Fruit fly (Drosophila melanogaster) whole organism, embryonic: ENCODE measurements around the gene CG15212.

ENCODE experiments used
- CG10274 ChIP-seq: fragments of 200-800 bp; sonication (Bioruptor generic); optimal IDR thresholded peaks from 3 replicates; lab custom pipeline; 2017; ENCODE audit warnings: missing biosample characterization, mild to moderate bottlenecking, missing genetic modification characterization
- CG11093 ChIP-seq: fragments of 200-800 bp; sonication (Bioruptor generic); IDR thresholded peaks from 3 replicates; pipeline ENCODE4 v1.3.6; 2022; ENCODE audit warnings: missing biosample characterization, missing genetic modification characterization
- CG11398 ChIP-seq: fragments of 200-800 bp; sonication (Bioruptor generic); optimal IDR thresholded peaks from 2 replicates; lab custom pipeline; 2016; ENCODE audit warnings: missing biosample characterization, missing genetic modification characterization
- CG12104 ChIP-seq: fragments of 200-800 bp; sonication (Bioruptor generic); optimal IDR thresholded peaks from 3 replicates; lab custom pipeline; 2016; ENCODE audit warnings: missing biosample characterization, missing genetic modification characterization
- CG12391 ChIP-seq: fragments of 200-800 bp; sonication (Bioruptor generic); optimal IDR thresholded peaks from 3 replicates; lab custom pipeline; 2018; ENCODE audit warnings: missing biosample characterization, mild to moderate bottlenecking, missing genetic modification characterization, moderate library complexity
- CG12769 ChIP-seq: fragments of 200-800 bp; sonication (Bioruptor generic); optimal IDR thresholded peaks from 2 replicates; lab custom pipeline; 2019; ENCODE audit warnings: missing biosample characterization, mild to moderate bottlenecking, missing genetic modification characterization, moderate library complexity
- CG13296 ChIP-seq: fragments of 200-800 bp; sonication (Bioruptor generic); optimal IDR thresholded peaks from 3 replicates; lab custom pipeline; 2018; ENCODE audit warnings: missing biosample characterization, mild to moderate bottlenecking, missing genetic modification characterization
- CG14441 ChIP-seq: fragments of 200-800 bp; sonication (Bioruptor generic); IDR thresholded peaks from 2 replicates; pipeline ENCODE4 v1.3.6; 2022; ENCODE audit warnings: missing biosample characterization, missing genetic modification characterization
- CG16813 ChIP-seq: fragments of 200-800 bp; sonication (Bioruptor generic); IDR thresholded peaks from 3 replicates; pipeline ENCODE4 v1.3.6; 2022; ENCODE audit warnings: missing biosample characterization, missing genetic modification characterization; ENCODE audit not compliant: partially characterized antibody
- CG17359 ChIP-seq: fragments of 200-800 bp; sonication (Bioruptor generic); optimal IDR thresholded peaks from 3 replicates; lab custom pipeline; 2018; ENCODE audit warnings: missing biosample characterization, mild to moderate bottlenecking, missing genetic modification characterization, moderate library complexity
- CG17568 ChIP-seq: fragments of 200-800 bp; sonication (Bioruptor generic); optimal IDR thresholded peaks from 2 replicates; lab custom pipeline; 2018; ENCODE audit warnings: missing biosample characterization, mild to moderate bottlenecking, missing genetic modification characterization, moderate library complexity
- CG17912 ChIP-seq: fragments of 200-800 bp; sonication (Bioruptor generic); optimal IDR thresholded peaks from 2 replicates; lab custom pipeline; 2018; ENCODE audit warnings: missing biosample characterization, mild to moderate bottlenecking, missing genetic modification characterization
- CG1832 ChIP-seq: fragments of 200-800 bp; sonication (Bioruptor generic); optimal IDR thresholded peaks from 2 replicates; lab custom pipeline; 2017; ENCODE audit warnings: missing biosample characterization, mild to moderate bottlenecking, missing genetic modification characterization, inconsistent platforms
- CG2889 ChIP-seq: fragments of 200-800 bp; sonication (Bioruptor generic); IDR thresholded peaks from 3 replicates; pipeline ENCODE4 v1.3.6; 2022; ENCODE audit warnings: missing biosample characterization, missing genetic modification characterization
- CG30431 ChIP-seq: fragments of 200-800 bp; sonication (Bioruptor generic); optimal IDR thresholded peaks from 2 replicates; lab custom pipeline; 2017; ENCODE audit warnings: missing biosample characterization, missing genetic modification characterization
- CG31388 ChIP-seq: fragments of 200-800 bp; sonication (Bioruptor generic); optimal IDR thresholded peaks from 2 replicates; lab custom pipeline; 2016; ENCODE audit warnings: missing biosample characterization, missing genetic modification characterization
- CG31441 ChIP-seq: fragments of 200-800 bp; sonication (Bioruptor generic); IDR thresholded peaks from 2 replicates; pipeline ENCODE4 v1.3.6; 2022; ENCODE audit warnings: missing biosample characterization, missing genetic modification characterization
- CG32532 ChIP-seq: fragments of 200-800 bp; sonication (Bioruptor generic); IDR thresholded peaks from 2 replicates; pipeline ENCODE4 v1.3.6; 2022; ENCODE audit warnings: missing biosample characterization, missing genetic modification characterization
- CG3995 ChIP-seq: fragments of 200-800 bp; sonication (Bioruptor generic); optimal IDR thresholded peaks from 3 replicates; lab custom pipeline; 2016; ENCODE audit warnings: missing biosample characterization, missing genetic modification characterization
- CG4424 ChIP-seq: fragments of 200-800 bp; sonication (Bioruptor generic); optimal IDR thresholded peaks from 3 replicates; lab custom pipeline; 2016; ENCODE audit warnings: missing biosample characterization, missing genetic modification characterization
- CG6689 ChIP-seq: fragments of 200-800 bp; sonication (Bioruptor generic); IDR thresholded peaks from 2 replicates; pipeline ENCODE4 v1.3.6; 2022; ENCODE audit warnings: missing biosample characterization, missing genetic modification characterization
- CG6854 ChIP-seq: fragments of 200-800 bp; sonication (Bioruptor generic); optimal IDR thresholded peaks from 3 replicates; lab custom pipeline; 2017; ENCODE audit warnings: missing biosample characterization, mild to moderate bottlenecking, missing genetic modification characterization
- CrebB ChIP-seq: fragments of 200-800 bp; sonication (Bioruptor generic); optimal IDR thresholded peaks from 3 replicates; lab custom pipeline; 2018; ENCODE audit warnings: missing biosample characterization, mild to moderate bottlenecking, missing genetic modification characterization
- D19A ChIP-seq: fragments of 200-800 bp; optimal IDR thresholded peaks from 3 replicates; lab custom pipeline; 2019; ENCODE audit warnings: missing biosample characterization, mild to moderate bottlenecking, missing genetic modification characterization, moderate library complexity
- Dek ChIP-seq: fragments of 200-800 bp; sonication (Bioruptor generic); optimal IDR thresholded peaks from 3 replicates; lab custom pipeline; 2019; ENCODE audit warnings: missing biosample characterization, mild to moderate bottlenecking, missing genetic modification characterization, moderate library complexity
- Dref ChIP-seq: fragments of 200-800 bp; sonication (Bioruptor generic); IDR thresholded peaks from 2 replicates; pipeline ENCODE4 v1.3.6; 2022; ENCODE audit warnings: missing biosample characterization, missing genetic modification characterization
- E2f1 ChIP-seq: fragments of 200-800 bp; sonication (Bioruptor generic); IDR thresholded peaks from 2 replicates; pipeline ENCODE4 v1.3.6; 2022; ENCODE audit warnings: missing biosample characterization, missing genetic modification characterization
- HmgZ ChIP-seq: fragments of 200-800 bp; sonication (Bioruptor generic); optimal IDR thresholded peaks from 2 replicates; lab custom pipeline; 2018; ENCODE audit warnings: missing biosample characterization, mild to moderate bottlenecking, missing genetic modification characterization
- MTF-1 ChIP-seq: fragments of 200-800 bp; sonication (Bioruptor generic); optimal IDR thresholded peaks from 2 replicates; lab custom pipeline; 2018; ENCODE audit warnings: missing biosample characterization, mild to moderate bottlenecking, missing genetic modification characterization, borderline replicate concordance
- Med ChIP-seq: fragments of 200-800 bp; sonication (Bioruptor generic); peaks from one replicate; lab custom pipeline; 2016; ENCODE audit warnings: missing biosample characterization, missing genetic modification characterization, mild to moderate bottlenecking, inconsistent platforms, moderate library complexity
- NK7.1 ChIP-seq: fragments of 200-800 bp; sonication (Bioruptor generic); optimal IDR thresholded peaks from 3 replicates; lab custom pipeline; 2016; ENCODE audit warnings: missing biosample characterization, missing genetic modification characterization
- Pdp1 ChIP-seq, 2 experiments: fragments of 200-800 bp; sonication (Bioruptor generic); optimal IDR thresholded peaks; 3 replicates each; lab custom pipeline; 2016; ENCODE audit warnings: missing biosample characterization in 2 of 2, missing genetic modification characterization in 2 of 2, mild to moderate bottlenecking in 1 of 2, moderate library complexity in 1 of 2
- Ptx1 ChIP-seq: fragments of 200-800 bp; sonication (Bioruptor generic); IDR thresholded peaks from 2 replicates; pipeline ENCODE4 v1.3.6; 2022; ENCODE audit warnings: missing biosample characterization, missing genetic modification characterization
- bbx ChIP-seq: fragments of 200-800 bp; sonication (Bioruptor generic); IDR thresholded peaks from 2 replicates; pipeline ENCODE4 v1.3.6; 2022; ENCODE audit warnings: missing biosample characterization, missing genetic modification characterization; ENCODE audit not compliant: partially characterized antibody
- bcd ChIP-seq: fragments of 200-800 bp; sonication (Bioruptor generic); optimal IDR thresholded peaks from 2 replicates; lab custom pipeline; 2017; ENCODE audit warnings: missing biosample characterization, mild to moderate bottlenecking, missing genetic modification characterization
- cato ChIP-seq: fragments of 200-800 bp; sonication (Bioruptor generic); optimal IDR thresholded peaks from 2 replicates; lab custom pipeline; 2016; ENCODE audit warnings: missing biosample characterization, missing genetic modification characterization, borderline replicate concordance
- chif ChIP-seq, 2 experiments: fragments of 200-800 bp; sonication (Bioruptor generic); optimal IDR thresholded peaks; 3 replicates each; lab custom pipeline; 2016; ENCODE audit warnings: missing biosample characterization in 2 of 2, missing genetic modification characterization in 2 of 2
- dati ChIP-seq: fragments of 200-800 bp; sonication (Bioruptor generic); IDR thresholded peaks from 2 replicates; pipeline ENCODE4 v1.3.6; 2022; ENCODE audit warnings: missing biosample characterization, missing genetic modification characterization
- ewg ChIP-seq: fragments of 200-800 bp; sonication (Bioruptor generic); optimal IDR thresholded peaks from 3 replicates; lab custom pipeline; 2017; ENCODE audit warnings: mild to moderate bottlenecking, missing biosample characterization, missing genetic modification reagents, missing genetic modification characterization
- fd64A ChIP-seq: fragments of 200-800 bp; sonication (Bioruptor generic); optimal IDR thresholded peaks from 3 replicates; lab custom pipeline; 2018; ENCODE audit warnings: missing biosample characterization, mild to moderate bottlenecking, missing genetic modification characterization
- gro ChIP-seq: fragments of 200-800 bp; sonication (Bioruptor generic); optimal IDR thresholded peaks from 2 replicates; lab custom pipeline; 2016; ENCODE audit warnings: missing biosample characterization, missing genetic modification characterization
- nerfin-2 ChIP-seq: fragments of 200-800 bp; sonication (Bioruptor generic); IDR thresholded peaks from 2 replicates; pipeline ENCODE4 v1.3.6; 2022; ENCODE audit warnings: missing biosample characterization, missing genetic modification characterization; ENCODE audit not compliant: partially characterized antibody
- onecut ChIP-seq: fragments of 200-800 bp; sonication (Bioruptor generic); IDR thresholded peaks from 2 replicates; pipeline ENCODE4 v1.3.6; 2022; ENCODE audit warnings: missing biosample characterization, missing genetic modification characterization
- phol ChIP-seq: fragments of 200-800 bp; sonication (Bioruptor generic); optimal IDR thresholded peaks from 3 replicates; lab custom pipeline; 2018; ENCODE audit warnings: missing biosample characterization, mild to moderate bottlenecking, missing genetic modification characterization, moderate library complexity
- pum ChIP-seq: fragments of 200-800 bp; sonication (Bioruptor generic); optimal IDR thresholded peaks from 2 replicates; lab custom pipeline; 2016; ENCODE audit warnings: missing biosample characterization, missing genetic modification characterization
- shn ChIP-seq: fragments of 200-800 bp; sonication (Bioruptor generic); optimal IDR thresholded peaks from 3 replicates; lab custom pipeline; 2016; ENCODE audit warnings: missing biosample characterization, missing genetic modification characterization
- sisA ChIP-seq: fragments of 200-800 bp; sonication (Bioruptor generic); IDR thresholded peaks from 2 replicates; pipeline ENCODE4 v1.3.6; 2022; ENCODE audit warnings: missing biosample characterization, missing genetic modification characterization
- slbo ChIP-seq: fragments of 200-800 bp; sonication (Bioruptor generic); IDR thresholded peaks from 2 replicates; pipeline ENCODE4 v1.3.6; 2022; ENCODE audit warnings: missing biosample characterization, missing genetic modification characterization
- tin ChIP-seq: fragments of 200-800 bp; sonication (Bioruptor generic); optimal IDR thresholded peaks from 3 replicates; lab custom pipeline; 2016; ENCODE audit warnings: missing biosample characterization, missing genetic modification characterization
- wor ChIP-seq: fragments of 200-800 bp; sonication (Bioruptor generic); IDR thresholded peaks from 2 replicates; pipeline ENCODE4 v1.3.6; 2022; ENCODE audit warnings: missing biosample characterization, missing genetic modification characterization
- yki ChIP-seq: fragments of >200 bp; optimal IDR thresholded peaks from 3 replicates; lab custom pipeline; 2018

Gene CG15212

dm6 chr3L:5152354-5152806 lies 21.0 kb downstream of the CG15212 start, which contains the start of the genes Gen and Srp54k (continued):
- TF ChIP-seq D19A (tag; lab: Kevin White, UChicago): no peak
- TF ChIP-seq CG4424 (GFP tag; lab: Kevin White, UChicago): no peak
- TF ChIP-seq CG17359: no peak
- peak; percentile 85 for TF ChIP-seq Dref (GFP tag; lab: Robert Waterston, UW)
- TF ChIP-seq CG1832: no peak
- peak; percentile 43 for TF ChIP-seq CG32532 (GFP tag; lab: Robert Waterston, UW)
- TF ChIP-seq CG17568 (GFP tag; lab: Kevin White, UChicago): no peak
- 0 out of 2 replicates have a peak, but pooled peaks have one; percentile 9 for TF ChIP-seq E2f1
- TF ChIP-seq CG11093 (GFP tag; lab: Robert Waterston, UW): no peak
- no peak for TF ChIP-seq shn (GFP tag; lab: Kevin White, UChicago)
- no peak for TF ChIP-seq CG31441 (GFP tag; lab: Robert Waterston, UW)
- TF ChIP-seq ewg (GFP tag; lab: Kevin White, UChicago): no peak
- TF ChIP-seq CG6854 (GFP tag; lab: Kevin White, UChicago): no peak
- no peak for TF ChIP-seq MTF-1
- TF ChIP-seq sisA (GFP tag; lab: Robert Waterston, UW): no peak
- TF ChIP-seq CG12769: no peak
- peak; percentile 55 for TF ChIP-seq Ptx1 (GFP tag; lab: Robert Waterston, UW)
- no peak for TF ChIP-seq bbx (GFP tag; lab: Robert Waterston, UW)
- TF ChIP-seq cato (GFP tag; lab: Kevin White, UChicago): no peak
- TF ChIP-seq fd64A (GFP tag; lab: Kevin White, UChicago): no peak
- no peak for TF ChIP-seq CG3995
- TF ChIP-seq CG30431 (GFP tag; lab: Kevin White, UChicago): no peak
- TF ChIP-seq CG6689: peak; percentile 59
- peak; percentile 38 for TF ChIP-seq Dek (tag; lab: Kevin White, UChicago)
- peak; percentile 66 for TF ChIP-seq HmgZ (tag; lab: Kevin White, UChicago)
- TF ChIP-seq pum (GFP tag; lab: Kevin White, UChicago): no peak
- peak; percentile 34; the same call in 1 of the 2 replicates for TF ChIP-seq onecut
- no peak for TF ChIP-seq CG14441 (GFP tag; lab: Robert Waterston, UW)
- peak; percentile 17 for TF ChIP-seq CG17912 (GFP tag; lab: Kevin White, UChicago)
- peak; percentile 63 for TF ChIP-seq slbo (GFP tag; lab: Robert Waterston, UW)
- TF ChIP-seq CG13296 (GFP tag; lab: Kevin White, UChicago): no peak
- 0 out of 3 replicates have a peak, but pooled peaks have one; percentile 25 for TF ChIP-seq CG16813 (GFP tag; lab: Robert Waterston, UW)
- TF ChIP-seq Pdp1 (GFP tag; optimal IDR thresholded peaks at IDR 0.05; lab: Kevin White, UChicago): no peak
- TF ChIP-seq phol: peak; percentile 41
- no peak for TF ChIP-seq nerfin-2 (GFP tag; lab: Robert Waterston, UW)
- TF ChIP-seq CG2889 (GFP tag; lab: Robert Waterston, UW): no peak
- no peak for TF ChIP-seq CG31388 (GFP tag; lab: Kevin White, UChicago)
- TF ChIP-seq CrebB (tag; lab: Kevin White, UChicago): peak; percentile 15
- TF ChIP-seq gro: no peak
- TF ChIP-seq yki (lab: Kevin White, UChicago): peak; percentile 57
- peak; percentile 48 for TF ChIP-seq bcd (GFP tag; lab: Kevin White, UChicago)
- TF ChIP-seq Med (GFP tag; lab: Kevin White, UChicago): peak; percentile 85
- TF ChIP-seq NK7.1 (GFP tag; lab: Kevin White, UChicago): peak; percentile 7
- TF ChIP-seq CG11398 (GFP tag; lab: Kevin White, UChicago): no peak
- TF ChIP-seq CG12391 (tag; lab: Kevin White, UChicago): peak; percentile 70
- no peak for TF ChIP-seq CG10274
- no peak for TF ChIP-seq dati
- TF ChIP-seq tin (GFP tag; lab: Kevin White, UChicago): no peak
- peak in 1 of 2 experiments; percentile 41 for TF ChIP-seq chif (GFP tag; optimal IDR thresholded peaks at IDR 0.05; lab: Kevin White, UChicago)
- no peak for TF ChIP-seq wor (GFP tag; lab: Robert Waterston, UW)
- no peak for TF ChIP-seq CG12104 (GFP tag; lab: Kevin White, UChicago)
